Worm (Caenorhabditis elegans) whole organism, L2 larva: ENCODE measurements around the gene nlp-26.

Experiments
- R02D3.7 ChIP-seq: fragments of 150-350 bp; optimal IDR thresholded peaks from 2 replicates; lab custom pipeline; 2014; ENCODE audit warnings: missing biosample characterization, missing genetic modification characterization
- dmd-4 ChIP-seq: sonication (generic microtip); optimal IDR thresholded peaks from 2 replicates; lab custom pipeline; 2017; ENCODE audit warnings: missing biosample characterization, missing genetic modification characterization
- lsy-2 ChIP-seq, 2 experiments: fragments of 150-350 bp in 1 of 2; sonication (generic microtip) in 1 of 2; optimal IDR thresholded peaks; 2 replicates each; lab custom pipeline; 2014 to 2017; ENCODE audit warnings: missing biosample characterization in 2 of 2, missing genetic modification characterization in 2 of 2
- nhr-12 ChIP-seq: fragments of 150-350 bp; optimal IDR thresholded peaks from 2 replicates; lab custom pipeline; 2014; ENCODE audit warnings: missing biosample characterization, missing genetic modification characterization
- nhr-77 ChIP-seq: fragments of 150-350 bp; optimal IDR thresholded peaks from 2 replicates; lab custom pipeline; 2014; ENCODE audit warnings: missing biosample characterization, missing genetic modification characterization
- peb-1 ChIP-seq: fragments of 150-350 bp; optimal IDR thresholded peaks from 2 replicates; lab custom pipeline; 2014; ENCODE audit warnings: missing biosample characterization, missing genetic modification characterization
- skn-1 ChIP-seq: sonication (generic microtip); optimal IDR thresholded peaks from 2 replicates; lab custom pipeline; 2017; ENCODE audit warnings: missing biosample characterization, missing genetic modification characterization
- ztf-11 ChIP-seq: sonication (generic microtip); optimal IDR thresholded peaks from 2 replicates; lab custom pipeline; 2017; ENCODE audit warnings: missing biosample characterization, missing genetic modification characterization

DNA sequence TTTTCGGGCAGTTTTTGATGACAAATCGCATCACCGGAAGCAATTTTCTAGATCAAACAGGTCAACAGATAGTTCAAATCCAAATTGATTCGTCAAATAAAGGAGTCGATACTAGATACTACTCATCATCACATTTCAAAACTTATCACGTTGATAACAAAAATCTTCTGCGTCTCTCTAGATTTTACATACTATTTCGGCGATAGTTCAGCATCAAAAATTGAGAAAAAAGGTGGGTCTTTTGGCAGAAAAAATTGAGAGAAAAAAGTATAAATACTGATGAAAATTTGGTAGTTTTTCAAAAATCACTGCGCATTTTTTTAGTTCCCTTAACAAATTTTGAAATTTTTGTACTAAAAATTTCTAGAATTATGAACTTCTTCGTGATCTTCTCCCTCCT is at the start of gene nlp-26:
- TF ChIP-seq lsy-2 (tag; optimal IDR thresholded peaks at IDR 0.05; lab: Kevin White, UChicago) (no peak), peb-1 (tag; lab: Kevin White, UChicago) (no peak), skn-1 (tag; lab: Kevin White, UChicago) (no peak), nhr-12 (tag; lab: Kevin White, UChicago) (no peak), dmd-4 (no peak), nhr-77 (tag; lab: Kevin White, UChicago) (no peak), R02D3.7 (no peak), ztf-11 (tag; lab: Kevin White, UChicago) (no peak)
